Fruit fly (Drosophila melanogaster): ENCODE measurements around the gene Rack1.

The Rack1 gene

DNA sequence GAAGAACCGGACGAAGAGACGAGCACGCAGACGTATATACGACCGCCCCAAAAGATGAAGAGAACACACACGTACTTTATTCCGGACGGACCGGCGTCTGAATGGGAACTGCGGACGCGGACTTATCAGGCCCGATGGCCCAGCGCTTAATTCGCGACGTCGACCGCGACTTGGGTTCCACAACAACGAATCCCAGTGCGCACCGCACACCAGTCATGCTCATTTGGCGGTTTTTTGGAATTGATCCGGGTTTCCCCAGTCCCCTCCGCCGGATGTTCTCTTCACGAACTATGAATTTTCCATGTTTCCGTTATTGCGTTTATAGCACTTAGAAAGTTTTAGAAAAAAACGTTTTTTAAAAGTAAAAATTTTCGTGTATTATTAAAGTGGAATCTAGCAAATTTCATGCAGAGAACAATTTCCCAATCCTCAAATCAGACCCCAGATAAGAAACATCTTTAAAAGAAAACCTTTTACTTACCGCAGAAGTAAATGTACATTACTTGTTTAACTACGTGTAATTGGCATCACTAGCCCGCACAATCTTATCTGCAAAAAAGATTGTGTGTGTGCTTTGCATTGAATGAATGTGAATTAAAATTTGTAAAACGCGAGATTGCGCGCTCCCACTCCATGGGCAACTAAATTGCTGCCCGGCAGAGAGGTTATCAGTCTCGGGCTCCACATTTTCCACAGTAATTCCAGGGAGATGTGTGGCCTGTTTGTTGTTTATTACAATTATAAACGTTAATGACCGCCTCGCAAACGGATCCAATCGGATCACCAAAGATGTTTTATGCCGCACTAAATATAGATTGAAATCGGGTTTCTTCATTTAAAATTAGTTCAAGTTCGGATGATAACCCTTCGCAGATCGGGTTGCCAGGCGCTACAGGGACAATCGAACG, 36.4 kb downstream of the Rack1 start, which contains the start of gene CG7149 (continued):
- TF ChIP-seq CG8632 (GFP tag; optimal IDR thresholded peaks at IDR 0.05) (no peak), CG6808 (GFP tag; optimal IDR thresholded peaks at IDR 0.05) (peak; percentile 33), salr (GFP tag; optimal IDR thresholded peaks at IDR 0.05) (no peak), Blimp-1 (GFP tag; optimal IDR thresholded peaks at IDR 0.05) (peak; percentile 1), CG6792 (GFP tag; optimal IDR thresholded peaks at IDR 0.05) (peak; percentile 1), CG31627 (GFP tag; optimal IDR thresholded peaks at IDR 0.05) (peak; percentile 47), Met (GFP tag; optimal IDR thresholded peaks at IDR 0.05) (peak; percentile 36), CG1621 (tag; optimal IDR thresholded peaks at IDR 0.05) (peak; percentile 41), acj6 (GFP tag; optimal IDR thresholded peaks at IDR 0.05) (peak; percentile 34)

DNA sequence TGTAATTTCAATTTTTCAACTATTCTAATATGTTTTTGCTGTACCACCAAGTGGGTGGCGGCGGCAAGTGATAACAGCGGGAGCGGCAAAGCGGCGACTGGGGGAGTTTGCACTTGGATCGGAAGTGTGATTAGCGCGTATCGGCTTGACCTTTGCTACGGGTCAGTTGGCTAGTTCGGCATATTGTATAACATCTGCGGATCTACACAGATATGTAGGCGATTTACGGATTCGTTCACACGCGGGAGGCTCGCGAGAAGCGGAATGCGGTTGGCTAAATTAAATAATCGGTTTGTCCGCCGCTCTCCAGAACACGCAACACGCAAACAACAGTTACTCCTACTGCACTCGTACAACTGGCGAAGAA, 37.1 kb downstream of the Rack1 start:
- TF ChIP-seq fd85E (GFP tag; optimal IDR thresholded peaks at IDR 0.05) (no peak), Ets21C (GFP tag; optimal IDR thresholded peaks at IDR 0.05) (no peak), CG8119 (GFP tag; IDR thresholded peaks at IDR 0.05) (no peak), eg (GFP tag; IDR thresholded peaks at IDR 0.05) (no peak), Sox102F (GFP tag; optimal IDR thresholded peaks at IDR 0.05) (no peak), CG15336 (GFP tag; IDR thresholded peaks at IDR 0.05) (no peak), Gug (GFP tag; IDR thresholded peaks at IDR 0.05) (no peak), CG11902 (GFP tag; optimal IDR thresholded peaks at IDR 0.05) (no peak), CG1621 (tag; optimal IDR thresholded peaks at IDR 0.05) (no peak)

DNA sequence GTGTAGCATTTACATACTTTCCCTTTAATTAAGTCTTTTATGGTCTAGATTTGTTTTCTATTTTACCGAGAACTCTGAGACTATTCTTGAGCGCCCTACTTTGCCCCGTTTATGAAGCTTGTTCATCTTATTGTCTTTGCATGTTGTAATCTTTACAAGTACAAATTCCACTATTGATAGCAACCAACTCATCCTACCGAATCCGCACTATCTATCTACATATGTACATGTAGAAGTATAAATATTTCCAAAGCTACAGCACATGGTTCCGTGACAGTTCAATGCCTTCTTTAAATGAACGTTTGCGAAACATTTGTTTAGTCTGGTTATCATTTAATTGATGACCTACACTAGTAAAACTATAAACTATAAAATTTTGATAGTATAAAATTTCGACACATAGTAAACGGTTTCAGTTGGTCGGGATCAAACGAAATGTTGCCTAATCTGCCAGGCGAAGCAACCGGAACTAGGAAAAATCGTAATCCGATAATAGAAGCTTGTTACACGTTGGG, 38.1 kb downstream of the Rack1 start:
- TF ChIP-seq lz (GFP tag; optimal IDR thresholded peaks at IDR 0.05) (no peak), CG4318 (GFP tag; optimal IDR thresholded peaks at IDR 0.05) (no peak), CG6808 (GFP tag; optimal IDR thresholded peaks at IDR 0.05) (peak; percentile 18), Blimp-1 (GFP tag; optimal IDR thresholded peaks at IDR 0.05) (no peak), Smox (GFP tag; optimal IDR thresholded peaks at IDR 0.05) (no peak), CG31627 (GFP tag; optimal IDR thresholded peaks at IDR 0.05) (no peak), fkh (GFP tag; optimal IDR thresholded peaks at IDR 0.05) (peak; percentile 5), Ets96B (tag; optimal IDR thresholded peaks at IDR 0.05) (no peak), spab (GFP tag; optimal IDR thresholded peaks at IDR 0.05) (no peak), CG6276 (GFP tag; optimal IDR thresholded peaks at IDR 0.05) (peak; percentile 57), svp (GFP tag) (peak; percentile 19)

DNA sequence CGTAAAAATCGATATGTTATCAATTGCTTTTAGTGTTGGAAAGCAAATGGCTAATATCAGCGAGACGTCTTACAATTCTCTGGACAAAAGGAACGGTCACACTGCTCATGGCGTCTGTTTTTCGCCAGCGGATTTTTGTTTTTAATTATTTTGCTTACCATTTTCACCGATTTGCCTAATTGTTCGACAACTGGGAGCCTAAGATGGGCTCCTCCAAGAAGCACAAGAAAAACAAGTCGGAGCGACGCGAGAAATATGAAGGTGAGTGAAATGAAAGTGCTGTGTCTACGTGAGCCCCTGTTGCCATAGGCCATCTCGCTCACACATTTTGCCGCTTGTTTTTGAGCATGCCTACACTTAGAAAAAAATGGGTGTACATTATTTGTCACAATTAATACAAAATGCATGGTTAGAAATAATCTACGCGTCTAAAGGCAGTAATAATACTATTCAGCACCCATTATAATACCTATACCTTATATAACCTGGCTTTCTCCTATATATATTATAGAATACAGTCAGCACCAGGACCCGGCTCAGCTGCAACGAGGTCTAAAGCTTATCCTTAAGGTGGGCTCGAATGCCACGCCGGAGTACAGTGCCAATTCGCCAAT, 44.2 kb downstream of the Rack1 start, which contains the start of gene Brd7-9:
Brd7-9 (plus strand) TSS at position 78 of the 614 bp plus-strand sequence.
- peak; percentile 85 for TF ChIP-seq svp (GFP tag)
- TF ChIP-seq CG9139 (GFP tag; optimal IDR thresholded peaks at IDR 0.05): no peak
- no peak for TF ChIP-seq dac (GFP tag; optimal IDR thresholded peaks at IDR 0.05)
- TF ChIP-seq CG3032 (tag; optimal IDR thresholded peaks at IDR 0.05): peak; percentile 62
- TF ChIP-seq dsx (GFP tag; optimal IDR thresholded peaks at IDR 0.05; ENCODE audit: poor library complexity, severe bottlenecking): no peak
- no peak for TF ChIP-seq fkh (GFP tag; optimal IDR thresholded peaks at IDR 0.05)
- peak; percentile 50 for TF ChIP-seq spab (GFP tag; optimal IDR thresholded peaks at IDR 0.05)
- peak; percentile 92 for TF ChIP-seq eg (GFP tag; IDR thresholded peaks at IDR 0.05)
- peak; percentile 18 for TF ChIP-seq CG8319 (GFP tag; optimal IDR thresholded peaks at IDR 0.05)
- no peak for TF ChIP-seq vri (GFP tag; optimal IDR thresholded peaks at IDR 0.05)
- TF ChIP-seq CG10669 (GFP tag; optimal IDR thresholded peaks at IDR 0.05): peak; percentile 75
- TF ChIP-seq Hr39 (GFP tag; optimal IDR thresholded peaks at IDR 0.05): peak; percentile 58
- peak; percentile 69 for TF ChIP-seq Eip75B (GFP tag; optimal IDR thresholded peaks at IDR 0.05)
- peak; percentile 74 for TF ChIP-seq Sox14 (GFP tag; optimal IDR thresholded peaks at IDR 0.05)
- TF ChIP-seq Sox102F (GFP tag; optimal IDR thresholded peaks at IDR 0.05): peak; percentile 81
- TF ChIP-seq acj6 (GFP tag; optimal IDR thresholded peaks at IDR 0.05): peak; percentile 71
- TF ChIP-seq CG34406 (GFP tag; optimal IDR thresholded peaks at IDR 0.05): peak; percentile 67
- peak; percentile 43 for TF ChIP-seq fd59A (GFP tag; optimal IDR thresholded peaks at IDR 0.05)
- peak; percentile 67 for TF ChIP-seq Gug (GFP tag; IDR thresholded peaks at IDR 0.05)
- peak in 1 of 2 experiments; percentile 28 for TF ChIP-seq salr (GFP tag; optimal IDR thresholded peaks at IDR 0.05)
- peak; percentile 58 for TF ChIP-seq fd85E (GFP tag; optimal IDR thresholded peaks at IDR 0.05)
- peak; percentile 75 for TF ChIP-seq achi (GFP tag; optimal IDR thresholded peaks at IDR 0.05)
- TF ChIP-seq OdsH (GFP tag; optimal IDR thresholded peaks at IDR 0.05): peak; percentile 67
- peak; percentile 94 for TF ChIP-seq Eip78C (GFP tag)
- TF ChIP-seq CG11902 (GFP tag; optimal IDR thresholded peaks at IDR 0.05): peak; percentile 40
- peak; percentile 91 for TF ChIP-seq CG8119 (GFP tag; IDR thresholded peaks at IDR 0.05)
- peak; percentile 77 for TF ChIP-seq CG32006 (GFP tag; optimal IDR thresholded peaks at IDR 0.05)

Data from whole organism, prepupa.